Worm (Caenorhabditis elegans) whole organism, L3 larva: Measurements from ENCODE around the gene tost-1.
A peak's percentile ranks its signal among the peaks of the same experiment; 100 is the strongest.

Experiments used
- R02D3.7 ChIP-seq: fragments of 150-350 bp; optimal IDR thresholded peaks from 2 replicates; lab custom pipeline; 2014; ENCODE audit warnings: missing biosample characterization, missing genetic modification characterization
- aly-2 ChIP-seq: fragments of 150-350 bp; optimal IDR thresholded peaks from 2 replicates; lab custom pipeline; 2014; ENCODE audit warnings: missing biosample characterization, missing genetic modification characterization
- ceh-82 ChIP-seq: fragments of 150-350 bp; optimal IDR thresholded peaks from 2 replicates; lab custom pipeline; 2014; ENCODE audit warnings: missing biosample characterization, missing genetic modification characterization
- elt-3 ChIP-seq, 3 experiments: fragments of 150-350 bp in 1 of 3; sonication (generic microtip) in 2 of 3; optimal IDR thresholded peaks; 2 replicates in 2 of 3; 4 replicates in 1 of 3; lab custom pipeline; 2014 to 2017; ENCODE audit warnings: missing biosample characterization in 3 of 3, missing genetic modification characterization in 3 of 3
- nhr-11 ChIP-seq: fragments of 150-350 bp; optimal IDR thresholded peaks from 2 replicates; lab custom pipeline; 2014; ENCODE audit warnings: missing biosample characterization, missing genetic modification characterization
- nhr-76 ChIP-seq: fragments of 150-350 bp; sonication (generic microtip); optimal IDR thresholded peaks from 5 replicates; lab custom pipeline; 2014; ENCODE audit warnings: missing biosample characterization, missing genetic modification characterization
- pha-4 ChIP-seq: fragments of 150-350 bp; optimal IDR thresholded peaks from 2 replicates; lab custom pipeline; 2014; ENCODE audit warnings: missing biosample characterization, missing genetic modification reagents, missing genetic modification characterization
- unc-62 ChIP-seq: fragments of 150-350 bp; sonication (generic microtip); optimal IDR thresholded peaks from 4 replicates; lab custom pipeline; 2014; ENCODE audit warnings: missing biosample characterization, missing genetic modification reagents, missing genetic modification characterization
- ztf-11 ChIP-seq: fragments of 150-350 bp; optimal IDR thresholded peaks from 2 replicates; lab custom pipeline; 2014; ENCODE audit warnings: missing biosample characterization, missing genetic modification characterization

DNA sequence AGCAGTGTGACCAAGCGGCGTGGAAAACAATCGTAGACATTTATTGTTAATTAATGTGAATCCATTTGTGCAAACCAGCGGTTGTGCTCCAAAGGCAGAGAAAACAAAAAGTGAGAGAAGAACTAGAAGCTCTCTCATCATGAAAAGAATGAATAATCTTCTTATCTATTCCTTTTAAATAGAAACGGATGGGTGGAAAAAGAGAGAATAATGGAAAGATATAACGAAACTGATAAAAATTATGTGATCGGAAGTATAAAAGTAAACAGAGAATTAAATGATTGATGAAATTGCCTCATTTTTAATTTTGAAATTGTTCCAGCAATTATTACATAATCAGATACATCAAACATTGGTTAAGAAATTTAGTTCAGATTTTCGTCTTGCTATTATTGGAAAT is 5.3 kb upstream of the tost-1 start, which contains the start of gene clec-5:
- TF ChIP-seq R02D3.7 (tag; lab: Kevin White, UChicago): no peak
- TF ChIP-seq unc-62 (GFP tag; lab: Kevin White, UChicago): no peak
- TF ChIP-seq ztf-11 (tag; lab: Kevin White, UChicago): no peak
- no peak for TF ChIP-seq elt-3 (tag; optimal IDR thresholded peaks at IDR 0.05; lab: Kevin White, UChicago)
- TF ChIP-seq aly-2: no peak
- TF ChIP-seq nhr-76 (tag; lab: Kevin White, UChicago): no peak
- TF ChIP-seq nhr-11 (tag; lab: Kevin White, UChicago): no peak
- TF ChIP-seq pha-4 (tag; lab: Kevin White, UChicago): peak; percentile 48
- no peak for TF ChIP-seq ceh-82 (tag; lab: Kevin White, UChicago)
